Worm (Caenorhabditis elegans): ENCODE measurements around the gene C30G7.5.

The C30G7.5 gene

DNA sequence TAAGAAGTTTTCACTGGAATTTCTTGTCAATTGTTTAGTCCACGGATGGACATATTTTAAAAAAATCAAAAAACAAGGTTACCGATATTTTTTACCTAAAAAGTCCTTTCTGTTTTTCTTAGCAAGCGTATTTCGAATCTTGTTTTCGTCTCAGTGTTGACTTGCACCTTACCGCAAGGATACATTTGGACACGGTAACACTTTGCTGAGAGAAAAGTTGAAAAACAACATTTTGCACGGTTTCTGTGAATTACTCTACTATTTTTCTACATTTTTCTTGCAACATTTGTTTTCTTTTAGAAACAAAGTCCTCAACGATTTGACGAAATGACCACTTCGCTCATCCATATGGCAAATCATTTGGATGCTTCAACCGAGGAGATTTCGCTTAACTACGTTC lies 5.1 kb downstream of the C30G7.5 start, which contains the start of gene hil-1:
Gene hil-1 (plus strand): TSS at position 301 of the 400 bp plus-strand sequence.
- TF ChIP-seq Y22D7AL.16 (tag; optimal IDR thresholded peaks at IDR 0.05) (no peak), odd-2 (tag; optimal IDR thresholded peaks at IDR 0.05) (no peak), syd-9 (tag; optimal IDR thresholded peaks at IDR 0.05) (no peak), K02D7.2 (tag; optimal IDR thresholded peaks at IDR 0.05) (no peak), hlh-13 (GFP tag; optimal IDR thresholded peaks at IDR 0.05) (no peak), rnt-1 (tag; optimal IDR thresholded peaks at IDR 0.05) (no peak), pag-3 (tag; optimal IDR thresholded peaks at IDR 0.05; ENCODE audit: borderline replicate concordance) (no peak), K09A11.1 (tag; optimal IDR thresholded peaks at IDR 0.05; ENCODE audit: insufficient read depth) (no peak)

DNA sequence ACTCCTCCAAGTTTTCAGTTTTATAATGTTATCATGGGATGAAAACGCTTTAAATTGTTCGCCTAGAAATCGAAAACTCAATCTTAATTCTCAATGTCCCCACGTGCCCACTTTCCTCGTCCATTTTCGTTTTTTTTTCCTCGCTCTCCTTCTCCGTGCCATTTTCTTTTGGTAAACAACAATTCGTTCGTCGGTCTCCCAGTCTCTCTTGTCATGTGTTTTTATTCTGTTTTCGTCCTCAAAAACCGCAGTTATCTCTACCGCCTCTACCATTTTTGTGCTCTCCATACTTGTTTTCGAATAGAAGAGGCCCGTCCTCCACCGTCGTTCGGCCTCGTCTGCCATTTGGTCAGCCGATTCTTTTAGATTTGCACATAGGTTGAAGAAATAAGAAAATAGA lies 6.0 kb downstream of the C30G7.5 start:
- TF ChIP-seq pha-4 (tag; optimal IDR thresholded peaks at IDR 0.05): no peak
- no peak for TF ChIP-seq pag-3 (tag; optimal IDR thresholded peaks at IDR 0.05; ENCODE audit: borderline replicate concordance)
- TF ChIP-seq K02D7.2 (tag; optimal IDR thresholded peaks at IDR 0.05): no peak
- TF ChIP-seq K09A11.1 (tag; optimal IDR thresholded peaks at IDR 0.05; ENCODE audit: insufficient read depth): no peak
- TF ChIP-seq fkh-6 (tag; optimal IDR thresholded peaks at IDR 0.05): no peak
- no peak for TF ChIP-seq elt-2 (tag; optimal IDR thresholded peaks at IDR 0.05)
- no peak for TF ChIP-seq ceh-9 (tag; optimal IDR thresholded peaks at IDR 0.05)
- TF ChIP-seq pax-1 (tag; optimal IDR thresholded peaks at IDR 0.05): no peak
- no peak for TF ChIP-seq hlh-8 (tag; optimal IDR thresholded peaks at IDR 0.05)
- TF ChIP-seq ceh-6 (GFP tag; optimal IDR thresholded peaks at IDR 0.05): no peak
- TF ChIP-seq hlh-13 (GFP tag; optimal IDR thresholded peaks at IDR 0.05): no peak
- TF ChIP-seq gmeb-2 (tag; optimal IDR thresholded peaks at IDR 0.05): no peak
- TF ChIP-seq ceh-19 (GFP tag; optimal IDR thresholded peaks at IDR 0.05): no peak
- no peak for TF ChIP-seq fkh-10 (GFP tag; optimal IDR thresholded peaks at IDR 0.05)
- no peak for TF ChIP-seq dmd-4 (tag; optimal IDR thresholded peaks at IDR 0.05; ENCODE audit: borderline replicate concordance)
- no peak for TF ChIP-seq unc-42 (tag; optimal IDR thresholded peaks at IDR 0.05)
- TF ChIP-seq ceh-24 (tag; optimal IDR thresholded peaks at IDR 0.05): no peak

DNA sequence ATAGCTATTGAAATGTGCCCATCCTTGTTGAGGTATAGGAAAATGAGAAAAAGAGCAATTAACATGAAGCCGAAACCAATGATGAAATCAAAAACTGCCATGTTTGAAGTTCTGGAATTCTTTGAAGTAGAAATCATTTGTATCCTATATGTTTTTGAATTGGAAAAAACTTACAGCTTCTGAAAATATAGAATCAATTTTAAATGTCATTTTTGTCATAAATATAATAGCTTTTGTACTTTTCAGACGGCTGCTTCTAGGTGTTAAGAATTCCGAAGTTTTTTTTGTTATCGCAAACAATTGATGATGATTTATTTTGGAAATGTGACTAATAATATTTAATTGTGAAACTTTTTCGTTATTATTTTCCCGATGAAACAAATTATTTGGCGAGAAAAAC lies 7.5 kb downstream of the C30G7.5 start, which contains the start of gene C30G7.4:
Gene C30G7.4 (minus strand): TSS at position 101 of the 400 bp plus-strand sequence.
- TF ChIP-seq fax-1 (tag; optimal IDR thresholded peaks at IDR 0.05): no peak
- TF ChIP-seq ama-1 (optimal IDR thresholded peaks at IDR 0.05): no peak
- TF ChIP-seq sdc-2 (tag; optimal IDR thresholded peaks at IDR 0.05): no peak
- TF ChIP-seq C38D4.7 (GFP tag; optimal IDR thresholded peaks at IDR 0.05): no peak
- no peak for TF ChIP-seq C08G9.2 (tag; optimal IDR thresholded peaks at IDR 0.05)

DNA sequence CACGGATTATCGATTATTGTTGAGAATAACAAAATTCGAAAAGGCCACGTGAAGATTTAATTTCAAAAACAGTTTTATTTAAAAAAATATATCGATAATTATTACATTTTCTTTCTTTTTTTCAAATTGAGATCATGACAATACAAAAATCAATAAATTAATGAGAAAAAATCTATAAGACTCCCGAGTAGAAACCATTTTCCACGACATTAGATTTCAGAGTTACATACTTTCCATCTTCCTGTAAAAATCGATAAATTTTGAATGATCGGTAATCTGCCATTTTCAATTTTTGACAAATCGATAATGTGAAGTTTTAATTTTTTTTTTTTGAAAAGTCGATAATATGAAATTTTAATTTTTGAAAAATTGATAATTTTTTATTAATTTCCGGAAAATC lies 8.8 kb downstream of the C30G7.5 start, which contains the start of gene C30G7.3:
Gene C30G7.3 (minus strand): TSS at position 8 of the 400 bp plus-strand sequence.
- TF ChIP-seq ceh-45 (GFP tag; IDR thresholded peaks at IDR 0.05) (no peak), fkh-10 (GFP tag; optimal IDR thresholded peaks at IDR 0.05) (no peak), rnt-1 (tag; optimal IDR thresholded peaks at IDR 0.05) (no peak), sox-4 (tag; optimal IDR thresholded peaks at IDR 0.05) (no peak), eyg-1 (tag; optimal IDR thresholded peaks at IDR 0.05) (no peak), ceh-2 (tag; optimal IDR thresholded peaks at IDR 0.05) (no peak), lin-11 (tag; optimal IDR thresholded peaks at IDR 0.05) (no peak), ceh-30 (tag; optimal IDR thresholded peaks at IDR 0.05) (no peak), ceh-24 (tag; optimal IDR thresholded peaks at IDR 0.05) (no peak), C08G9.2 (tag; optimal IDR thresholded peaks at IDR 0.05) (no peak), Y22D7AL.16 (tag; optimal IDR thresholded peaks at IDR 0.05) (no peak), nfya-1 (tag; optimal IDR thresholded peaks at IDR 0.05) (no peak), zip-5 (tag; optimal IDR thresholded peaks at IDR 0.05) (no peak)

DNA sequence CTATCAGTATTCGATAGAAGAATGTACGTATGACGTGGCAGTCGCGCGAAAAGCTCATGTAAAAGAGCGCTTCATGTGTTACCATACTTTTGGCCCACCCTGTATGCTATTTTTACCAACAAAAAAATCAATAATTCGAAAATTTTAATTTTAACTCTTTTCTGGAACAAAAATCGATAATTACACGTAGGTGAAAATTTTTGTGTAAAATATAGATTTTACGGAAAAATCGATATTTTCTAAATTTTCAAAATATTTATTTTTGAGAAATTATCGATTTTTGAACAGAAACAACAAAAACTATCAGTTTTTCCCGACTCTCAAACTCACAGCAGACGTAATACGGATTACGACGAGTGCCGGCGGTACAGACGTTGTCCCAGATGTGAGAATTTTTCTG lies 9.4 kb downstream of the C30G7.5 start:
- no peak for TF ChIP-seq sox-2 (GFP tag; IDR thresholded peaks at IDR 0.05)
- TF ChIP-seq pag-3 (tag; optimal IDR thresholded peaks at IDR 0.05; ENCODE audit: borderline replicate concordance): no peak
- no peak for TF ChIP-seq ceh-2 (tag; optimal IDR thresholded peaks at IDR 0.05)
- TF ChIP-seq fkh-6 (tag; optimal IDR thresholded peaks at IDR 0.05): no peak
- TF ChIP-seq pha-4 (tag; optimal IDR thresholded peaks at IDR 0.05): no peak
- TF ChIP-seq Y22D7AL.16 (tag; optimal IDR thresholded peaks at IDR 0.05): no peak
